Worm (Caenorhabditis elegans) whole organism, L4 larva: ENCODE results near the gene Y45F10D.7.

Source experiments
- F44E2.7 ChIP-seq: fragments of 200-800 bp; sonication (Bioruptor generic); IDR thresholded peaks from 2 replicates; pipeline ENCODE4 v2.1.2; 2022; ENCODE audit warnings: missing genetic modification characterization, missing compliant biosample characterization
- aly-2 ChIP-seq: sonication (generic microtip); optimal IDR thresholded peaks from 2 replicates; lab custom pipeline; 2018; ENCODE audit warnings: missing biosample characterization, missing genetic modification characterization
- ceh-20 ChIP-seq: fragments of 200-800 bp; sonication (Bioruptor generic); IDR thresholded peaks from 2 replicates; pipeline ENCODE4 v1.3.6; 2022; ENCODE audit warnings: missing genetic modification reagents, missing genetic modification characterization, missing compliant biosample characterization
- hlh-30 ChIP-seq: sonication (generic microtip); optimal IDR thresholded peaks from 2 replicates; lab custom pipeline; 2017; ENCODE audit warnings: antibody characterized with exemption, mild to moderate bottlenecking, missing genetic modification characterization, missing compliant biosample characterization; ENCODE audit not compliant: insufficient read depth
- lin-15B ChIP-seq: fragments of 150-350 bp; sonication (generic microtip); optimal IDR thresholded peaks from 3 replicates; lab custom pipeline; 2014; ENCODE audit warnings: missing biosample characterization, missing genetic modification characterization
- lsy-2 ChIP-seq, 2 experiments: fragments of 150-350 bp in 1 of 2; sonication (generic microtip) in 1 of 2; optimal IDR thresholded peaks; 2 replicates each; lab custom pipeline; 2014 to 2017; ENCODE audit warnings: missing biosample characterization in 2 of 2, missing genetic modification characterization in 2 of 2
- nhr-111 ChIP-seq: fragments of 200-800 bp; sonication (Bioruptor generic); optimal IDR thresholded peaks from 2 replicates; lab custom pipeline; 2018; ENCODE audit warnings: mild to moderate bottlenecking, missing genetic modification characterization, missing compliant biosample characterization
- nhr-25 ChIP-seq: sonication (generic microtip); optimal IDR thresholded peaks from 2 replicates; lab custom pipeline; 2017; ENCODE audit warnings: missing genetic modification characterization, mild to moderate bottlenecking, missing compliant biosample characterization, antibody characterized with exemption, moderate library complexity, borderline replicate concordance; ENCODE audit not compliant: insufficient read depth

DNA sequence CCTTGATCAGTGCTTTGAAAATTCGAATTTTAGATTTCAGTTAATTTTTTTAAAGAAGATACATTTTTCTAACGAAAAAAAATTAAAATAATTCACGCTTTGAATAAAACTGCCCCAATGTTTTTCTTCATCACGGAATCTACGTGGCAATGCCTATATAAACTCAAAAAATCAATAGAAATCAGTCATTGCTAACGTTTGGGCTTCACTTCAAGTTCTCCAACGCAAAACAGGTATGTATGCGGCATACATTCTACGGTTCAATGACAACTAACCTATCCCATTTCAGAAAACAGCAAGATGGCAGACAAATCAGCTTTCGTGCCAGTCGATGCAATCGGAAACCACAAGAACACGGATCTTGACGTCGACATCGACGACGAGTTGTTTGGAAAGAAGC is 43.3 kb upstream of the Y45F10D.7 start, which contains the start of gene C47A4.5:
- no peak for TF ChIP-seq lin-15B
- TF ChIP-seq F44E2.7 (GFP tag; lab: Robert Waterston, UW), result no peak
- TF ChIP-seq hlh-30, result no peak
- TF ChIP-seq aly-2, result no peak
- TF ChIP-seq nhr-25 (tag; lab: Kevin White, UChicago), result no peak
- no peak for TF ChIP-seq ceh-20 (GFP tag; lab: Robert Waterston, UW)
- TF ChIP-seq lsy-2 (tag; optimal IDR thresholded peaks at IDR 0.05; lab: Kevin White, UChicago), result no peak
- no peak for TF ChIP-seq nhr-111 (GFP tag; lab: Kevin White, UChicago)
